Fruit fly (Drosophila melanogaster) whole organism, embryonic: ENCODE measurements around the gene obst-F.

Source experiments
- Blimp-1 ChIP-seq: fragments of 200-800 bp; sonication (Bioruptor generic); optimal IDR thresholded peaks from 3 replicates; lab custom pipeline; 2018; ENCODE audit warnings: missing biosample characterization, missing genetic modification characterization, mild to moderate bottlenecking, moderate library complexity, missing genetic modification reagents
- C15 ChIP-seq: fragments of 200-800 bp; sonication (Bioruptor generic); IDR thresholded peaks from 3 replicates; pipeline ENCODE4 v1.3.6; 2022; ENCODE audit warnings: missing biosample characterization, missing genetic modification characterization
- CG12744 ChIP-seq: fragments of 200-800 bp; sonication (Bioruptor generic); optimal IDR thresholded peaks from 2 replicates; lab custom pipeline; 2016; ENCODE audit warnings: missing biosample characterization, missing genetic modification characterization
- CG13287 ChIP-seq: fragments of 200-800 bp; sonication (Bioruptor generic); IDR thresholded peaks from 2 replicates; pipeline ENCODE4 v1.3.6; 2022; ENCODE audit warnings: missing biosample characterization, missing genetic modification characterization; ENCODE audit not compliant: partially characterized antibody
- CG15696 ChIP-seq: fragments of 200-800 bp; sonication (Bioruptor generic); optimal IDR thresholded peaks from 2 replicates; lab custom pipeline; 2019; ENCODE audit warnings: missing biosample characterization, mild to moderate bottlenecking, missing genetic modification characterization, moderate library complexity
- CG17829 ChIP-seq: fragments of 200-800 bp; optimal IDR thresholded peaks from 2 replicates; lab custom pipeline; 2019; ENCODE audit warnings: missing biosample characterization, mild to moderate bottlenecking, missing genetic modification characterization, moderate library complexity
- CG30020 ChIP-seq: fragments of 200-800 bp; optimal IDR thresholded peaks from 2 replicates; lab custom pipeline; 2019; ENCODE audit warnings: missing biosample characterization, mild to moderate bottlenecking, missing genetic modification characterization, moderate library complexity
- CG3281 ChIP-seq: fragments of 200-800 bp; sonication (Bioruptor generic); optimal IDR thresholded peaks from 3 replicates; lab custom pipeline; 2017; ENCODE audit warnings: missing biosample characterization, mild to moderate bottlenecking, missing genetic modification characterization
- CG43689 ChIP-seq: fragments of 200-800 bp; sonication (Bioruptor generic); IDR thresholded peaks from 2 replicates; pipeline ENCODE4 v1.3.6; 2022; ENCODE audit warnings: missing biosample characterization, missing genetic modification characterization
- CG4617 ChIP-seq: fragments of 200-800 bp; sonication (Bioruptor generic); optimal IDR thresholded peaks from 3 replicates; lab custom pipeline; 2016; ENCODE audit warnings: missing biosample characterization, missing genetic modification characterization, borderline replicate concordance
- CG7357 ChIP-seq: fragments of 200-800 bp; sonication (Bioruptor generic); IDR thresholded peaks from 3 replicates; pipeline ENCODE4 v1.3.6; 2022; ENCODE audit warnings: missing biosample characterization, missing genetic modification characterization
- CG7745 ChIP-seq: fragments of 200-800 bp; sonication (Bioruptor generic); optimal IDR thresholded peaks from 2 replicates; lab custom pipeline; 2018; ENCODE audit warnings: missing biosample characterization, mild to moderate bottlenecking, missing genetic modification characterization, moderate library complexity
- CG8924 ChIP-seq: fragments of 200-800 bp; optimal IDR thresholded peaks from 3 replicates; lab custom pipeline; 2019; ENCODE audit warnings: missing biosample characterization, mild to moderate bottlenecking, missing genetic modification characterization, moderate library complexity
- CG9797 ChIP-seq: fragments of 200-800 bp; sonication (Bioruptor generic); optimal IDR thresholded peaks from 3 replicates; lab custom pipeline; 2018; ENCODE audit warnings: missing biosample characterization, mild to moderate bottlenecking, missing genetic modification characterization
- CrebB ChIP-seq: fragments of 200-800 bp; sonication (Bioruptor generic); optimal IDR thresholded peaks from 3 replicates; lab custom pipeline; 2018; ENCODE audit warnings: missing biosample characterization, mild to moderate bottlenecking, missing genetic modification characterization
- Dbx ChIP-seq: fragments of 200-800 bp; sonication (Bioruptor generic); IDR thresholded peaks from 3 replicates; pipeline ENCODE4 v1.3.6; 2022; ENCODE audit warnings: missing biosample characterization, missing genetic modification characterization
- Deaf1 ChIP-seq: fragments of 200-800 bp; optimal IDR thresholded peaks from 3 replicates; lab custom pipeline; 2019; ENCODE audit warnings: missing biosample characterization, mild to moderate bottlenecking, missing genetic modification characterization, moderate library complexity
- Dip3 ChIP-seq: fragments of 200-800 bp; sonication (Bioruptor generic); optimal IDR thresholded peaks from 3 replicates; lab custom pipeline; 2016; ENCODE audit warnings: missing biosample characterization, missing genetic modification characterization
- E2f1 ChIP-seq: fragments of 200-800 bp; sonication (Bioruptor generic); IDR thresholded peaks from 2 replicates; pipeline ENCODE4 v1.3.6; 2022; ENCODE audit warnings: missing biosample characterization, missing genetic modification characterization
- HHEX ChIP-seq: fragments of 200-800 bp; sonication (Bioruptor generic); optimal IDR thresholded peaks from 3 replicates; lab custom pipeline; 2017; ENCODE audit warnings: missing biosample characterization, mild to moderate bottlenecking, missing genetic modification characterization, missing genetic modification reagents
- HLH3B ChIP-seq: fragments of 200-800 bp; sonication (Bioruptor generic); IDR thresholded peaks from 2 replicates; pipeline ENCODE4 v1.3.6; 2022; ENCODE audit warnings: missing biosample characterization, missing genetic modification characterization
- Lhr ChIP-seq: fragments of 200-800 bp; sonication (Bioruptor generic); optimal IDR thresholded peaks from 3 replicates; lab custom pipeline; 2017; ENCODE audit warnings: mild to moderate bottlenecking, missing biosample characterization, missing genetic modification reagents, missing genetic modification characterization
- Lpt ChIP-seq: fragments of >200 bp; optimal IDR thresholded peaks from 2 replicates; lab custom pipeline; 2018; ENCODE audit warnings: missing biosample characterization, missing genetic modification characterization
- MBD-R2 ChIP-seq: fragments of 200-800 bp; sonication (Bioruptor generic); IDR thresholded peaks from 2 replicates; pipeline ENCODE4 v1.3.6; 2022; ENCODE audit warnings: missing biosample characterization, missing genetic modification characterization
- MESR4 ChIP-seq: fragments of 200-800 bp; sonication (Bioruptor generic); optimal IDR thresholded peaks from 2 replicates; lab custom pipeline; 2018; ENCODE audit warnings: missing biosample characterization, mild to moderate bottlenecking, missing genetic modification characterization, moderate library complexity
- Mad ChIP-seq: fragments of 200-800 bp; sonication (Bioruptor generic); optimal IDR thresholded peaks from 2 replicates; lab custom pipeline; 2016; ENCODE audit warnings: missing biosample characterization, missing genetic modification characterization
- Scr ChIP-seq: fragments of 200-800 bp; sonication (Bioruptor generic); IDR thresholded peaks from 2 replicates; pipeline ENCODE4 v1.3.6; 2022; ENCODE audit warnings: missing biosample characterization, missing genetic modification characterization; ENCODE audit not compliant: partially characterized antibody
- bcd ChIP-seq: fragments of 200-800 bp; sonication (Bioruptor generic); optimal IDR thresholded peaks from 2 replicates; lab custom pipeline; 2017; ENCODE audit warnings: missing biosample characterization, mild to moderate bottlenecking, missing genetic modification characterization
- cg ChIP-seq: fragments of 200-800 bp; sonication (Bioruptor generic); optimal IDR thresholded peaks from 3 replicates; lab custom pipeline; 2019; ENCODE audit warnings: missing biosample characterization, mild to moderate bottlenecking, missing genetic modification characterization, moderate library complexity
- crc ChIP-seq: fragments of 200-800 bp; sonication (Bioruptor generic); optimal IDR thresholded peaks from 2 replicates; lab custom pipeline; 2016; ENCODE audit warnings: missing biosample characterization, missing genetic modification characterization
- dm ChIP-seq: fragments of 200-800 bp; sonication (Bioruptor generic); optimal IDR thresholded peaks from 3 replicates; lab custom pipeline; 2016; ENCODE audit warnings: missing biosample characterization, missing genetic modification characterization
- ems ChIP-seq: fragments of 200-800 bp; sonication (Bioruptor generic); optimal IDR thresholded peaks from 3 replicates; lab custom pipeline; 2016; ENCODE audit warnings: missing biosample characterization, missing genetic modification characterization
- exex ChIP-seq: fragments of 200-800 bp; sonication (Bioruptor generic); optimal IDR thresholded peaks from 4 replicates; lab custom pipeline; 2018; ENCODE audit warnings: missing biosample characterization, mild to moderate bottlenecking, missing genetic modification characterization, moderate library complexity
- gro ChIP-seq: fragments of 200-800 bp; sonication (Bioruptor generic); optimal IDR thresholded peaks from 2 replicates; lab custom pipeline; 2016; ENCODE audit warnings: missing biosample characterization, missing genetic modification characterization
- her ChIP-seq: fragments of 200-800 bp; sonication (Bioruptor generic); optimal IDR thresholded peaks from 2 replicates; lab custom pipeline; 2016; ENCODE audit warnings: missing biosample characterization, missing genetic modification characterization
- hkb ChIP-seq, 2 experiments: fragments of 200-800 bp in 1 of 2; fragments of >200 bp in 1 of 2; sonication (Bioruptor generic) in 1 of 2; IDR thresholded peaks in 1 of 2; optimal IDR thresholded peaks in 1 of 2; 2 replicates each; pipeline versions ENCODE4 v1.3.6 to Lab custom; 2017 to 2022; ENCODE audit warnings: missing biosample characterization in 1 of 2, missing genetic modification characterization in 1 of 2
- insv ChIP-seq, 2 experiments: fragments of 200-800 bp; sonication (Bioruptor generic); optimal IDR thresholded peaks; 3 replicates each; lab custom pipeline; 2016 to 2018; ENCODE audit warnings: missing biosample characterization in 2 of 2, missing genetic modification characterization in 2 of 2
- nmo ChIP-seq: fragments of 200-800 bp; sonication (Bioruptor generic); optimal IDR thresholded peaks from 2 replicates; lab custom pipeline; 2018; ENCODE audit warnings: missing biosample characterization, mild to moderate bottlenecking, missing genetic modification characterization, moderate library complexity
- peb ChIP-seq: fragments of 200-800 bp; sonication (Bioruptor generic); IDR thresholded peaks from 2 replicates; pipeline ENCODE4 v1.3.6; 2022; ENCODE audit warnings: missing biosample characterization, missing genetic modification characterization
- pfk ChIP-seq: fragments of 200-800 bp; sonication (Bioruptor generic); optimal IDR thresholded peaks from 2 replicates; lab custom pipeline; 2018; ENCODE audit warnings: missing biosample characterization, mild to moderate bottlenecking, missing genetic modification characterization, moderate library complexity
- sc ChIP-seq, 3 experiments: fragments of >200 bp in 2 of 3; fragments of 200-800 bp in 1 of 3; sonication (Bioruptor generic) in 1 of 3; optimal IDR thresholded peaks; 2 replicates in 2 of 3; 3 replicates in 1 of 3; lab custom pipeline; 2017; ENCODE audit warnings: mild to moderate bottlenecking in 1 of 3, missing biosample characterization in 1 of 3, missing genetic modification characterization in 1 of 3, missing genetic modification reagents in 1 of 3
- sens ChIP-seq: fragments of 200-800 bp; sonication (Bioruptor generic); peaks from one replicate; lab custom pipeline; 2016; ENCODE audit warnings: missing biosample characterization, missing genetic modification characterization
- sob ChIP-seq: fragments of 200-800 bp; sonication (Bioruptor generic); IDR thresholded peaks from 2 replicates; pipeline ENCODE4 v1.3.6; 2022; ENCODE audit warnings: missing biosample characterization, missing genetic modification characterization
- tna ChIP-seq: fragments of 200-800 bp; sonication (Bioruptor generic); IDR thresholded peaks from 2 replicates; pipeline ENCODE4 v1.3.6; 2022; ENCODE audit warnings: missing biosample characterization, missing genetic modification characterization; ENCODE audit not compliant: partially characterized antibody
- toy ChIP-seq: fragments of 200-800 bp; sonication (Bioruptor generic); IDR thresholded peaks from 2 replicates; pipeline ENCODE4 v1.3.6; 2022; ENCODE audit warnings: missing biosample characterization, missing genetic modification characterization
- tup ChIP-seq: fragments of 200-800 bp; sonication (Bioruptor generic); optimal IDR thresholded peaks from 2 replicates; lab custom pipeline; 2016; ENCODE audit warnings: missing biosample characterization, mild to moderate bottlenecking, missing genetic modification characterization, moderate library complexity
- vnd ChIP-seq: fragments of 200-800 bp; sonication (Bioruptor generic); IDR thresholded peaks from 3 replicates; pipeline ENCODE4 v1.3.6; 2022; ENCODE audit warnings: missing biosample characterization, missing genetic modification characterization; ENCODE audit not compliant: partially characterized antibody
- zen ChIP-seq: fragments of 200-800 bp; sonication (Bioruptor generic); optimal IDR thresholded peaks from 3 replicates; lab custom pipeline; 2018; ENCODE audit warnings: missing biosample characterization, mild to moderate bottlenecking, missing genetic modification characterization, moderate library complexity
- zfh1 ChIP-seq: fragments of 200-800 bp; sonication (Bioruptor generic); IDR thresholded peaks from 3 replicates; pipeline ENCODE4 v1.3.6; 2022; ENCODE audit warnings: missing biosample characterization, missing genetic modification characterization

The obst-F gene

DNA sequence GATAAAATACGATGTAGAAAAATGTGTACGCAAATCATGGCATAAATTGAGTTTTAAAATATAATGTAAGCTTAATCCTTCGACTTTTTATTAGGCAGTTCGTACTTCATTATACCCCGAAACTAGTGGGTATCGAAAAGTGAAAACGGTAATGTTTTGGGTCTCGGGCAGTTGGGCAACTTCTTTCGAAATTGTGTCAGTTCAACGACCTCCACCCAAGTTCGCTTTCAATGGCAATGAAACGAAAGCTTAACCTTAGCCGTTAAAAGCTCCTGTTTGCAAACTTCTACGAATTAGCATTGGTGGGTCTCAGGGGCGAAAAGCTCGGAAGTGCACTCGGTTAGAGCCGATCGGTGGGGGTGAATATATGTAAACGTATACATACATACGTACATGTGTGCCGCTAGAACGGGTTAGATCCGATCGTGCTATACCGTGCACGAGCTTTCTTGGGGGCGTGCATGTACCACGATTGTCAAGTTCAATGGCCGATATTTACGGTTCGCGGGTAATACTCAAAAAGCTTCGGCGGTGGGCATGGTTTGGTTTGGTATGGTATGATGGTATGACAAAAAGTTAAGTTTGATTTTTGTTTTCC is 28.8 kb upstream of the obst-F start (continued):
- TF ChIP-seq CG15696 (tag; lab: Kevin White, UChicago): no peak
- TF ChIP-seq CG7745 (tag; lab: Kevin White, UChicago): no peak
- no peak for TF ChIP-seq toy (GFP tag; lab: Robert Waterston, UW)
- TF ChIP-seq zfh1: no peak
- TF ChIP-seq ems: no peak
- TF ChIP-seq sc (optimal IDR thresholded peaks at IDR 0.05; lab: Kevin White, UChicago): no peak
- no peak for TF ChIP-seq sc (GFP tag; optimal IDR thresholded peaks at IDR 0.05; lab: Kevin White, UChicago)
- TF ChIP-seq CrebB (tag; lab: Kevin White, UChicago): no peak
- TF ChIP-seq tup: no peak
- 0 out of 3 replicates have a peak, but pooled peaks have one; percentile 33 for TF ChIP-seq vnd
- TF ChIP-seq cg: peak; percentile 45
- peak; percentile 99 for TF ChIP-seq Blimp-1 (GFP tag; lab: Kevin White, UChicago)
- no peak for TF ChIP-seq CG43689 (GFP tag; lab: Robert Waterston, UW)
- no peak for TF ChIP-seq C15
- TF ChIP-seq crc (GFP tag; lab: Kevin White, UChicago): no peak
- peak; percentile 83 for TF ChIP-seq Deaf1 (tag; lab: Kevin White, UChicago)
- no peak for TF ChIP-seq tna (GFP tag; lab: Robert Waterston, UW)
- TF ChIP-seq peb (GFP tag; lab: Robert Waterston, UW): no peak
- TF ChIP-seq MESR4: no peak
- no peak for TF ChIP-seq CG3281 (GFP tag; lab: Kevin White, UChicago)
- no peak for TF ChIP-seq Dip3 (GFP tag; lab: Kevin White, UChicago)
- no peak for TF ChIP-seq HHEX (GFP tag; lab: Kevin White, UChicago)
- TF ChIP-seq Dbx (GFP tag; lab: Robert Waterston, UW): no peak
- no peak for TF ChIP-seq HLH3B

DNA sequence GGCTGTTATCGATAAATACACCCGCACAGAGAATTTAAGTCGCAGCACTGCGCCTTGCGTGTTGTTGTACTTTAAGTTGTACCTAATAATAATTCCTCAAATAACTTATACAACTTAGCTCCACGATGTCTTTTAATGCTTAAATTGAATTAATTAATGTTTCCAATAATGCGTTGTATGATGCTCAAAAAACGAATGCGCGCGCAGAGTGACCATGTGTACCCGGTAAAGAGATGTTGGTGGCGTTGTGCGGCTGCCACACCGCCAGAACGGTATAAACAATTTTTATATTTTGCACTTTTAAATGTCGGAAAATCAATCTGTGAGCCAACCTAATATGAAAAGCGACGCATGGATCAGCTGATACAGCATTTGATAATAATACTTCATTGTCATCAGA is 24.7 kb upstream of the obst-F start:
- TF ChIP-seq CG13287 (GFP tag; lab: Robert Waterston, UW) (peak; percentile 54), peb (GFP tag; lab: Robert Waterston, UW) (no peak), pfk (GFP tag; lab: Kevin White, UChicago) (no peak), CG12744 (no peak), sob (GFP tag; lab: Robert Waterston, UW) (no peak), gro (GFP tag; lab: Kevin White, UChicago) (no peak), CG7357 (no peak), sens (GFP tag; lab: Kevin White, UChicago) (peak; percentile 77), MESR4 (peak; percentile 58), CG17829 (tag; lab: Kevin White, UChicago) (peak; percentile 19), E2f1 (GFP tag; lab: Robert Waterston, UW) (no peak), insv (GFP tag; optimal IDR thresholded peaks at IDR 0.05; lab: Kevin White, UChicago) (no peak), nmo (GFP tag; lab: Kevin White, UChicago) (peak; percentile 38), CG4617 (GFP tag; lab: Kevin White, UChicago) (peak; percentile 88), zen (tag; lab: Kevin White, UChicago) (peak; percentile 46), Lpt (GFP tag; lab: Kevin White, UChicago) (no peak), bcd (GFP tag; lab: Kevin White, UChicago) (no peak), Scr (GFP tag; lab: Robert Waterston, UW) (peak; percentile 52), her (peak; percentile 49), MBD-R2 (GFP tag; lab: Robert Waterston, UW) (peak; percentile 64), exex (peak; percentile 5), dm (peak; percentile 1), CG30020 (peak; percentile 36), hkb (optimal IDR thresholded peaks at IDR 0.05; lab: Kevin White, UChicago) (peak; percentile 23), hkb (GFP tag; IDR thresholded peaks at IDR 0.05; lab: Robert Waterston, UW) (no peak), Lhr (GFP tag; lab: Kevin White, UChicago) (peak; percentile 36), CG8924 (tag; lab: Kevin White, UChicago) (peak; percentile 25), CG9797 (peak; percentile 81), Mad (GFP tag; lab: Kevin White, UChicago) (no peak)
